Worm (Caenorhabditis elegans) whole organism, mixed stage, embryonic: ENCODE results near the gene F57G9.7.
A peak's percentile ranks its signal among the peaks of the same experiment; 100 is the strongest.

Experiments used
- flh-1 ChIP-seq: fragments of 200-800 bp; sonication (Bioruptor generic); optimal IDR thresholded peaks from 2 replicates; lab custom pipeline; 2018; ENCODE audit warnings: mild to moderate bottlenecking, missing genetic modification characterization, moderate library complexity, missing compliant biosample characterization
- mep-1 ChIP-seq: fragments of 150-350 bp; optimal IDR thresholded peaks from 2 replicates; lab custom pipeline; 2017; ENCODE audit warnings: missing biosample characterization, missing genetic modification reagents, missing genetic modification characterization, inconsistent platforms
- nhr-76 ChIP-seq: sonication (generic microtip); optimal IDR thresholded peaks from 2 replicates; lab custom pipeline; 2017; ENCODE audit warnings: missing biosample characterization, missing genetic modification characterization
- pha-4 ChIP-seq: fragments of 150-350 bp; optimal IDR thresholded peaks from 2 replicates; lab custom pipeline; 2018; ENCODE audit warnings: missing biosample characterization, missing genetic modification reagents, missing genetic modification characterization
- unc-62 ChIP-seq: fragments of 150-350 bp; optimal IDR thresholded peaks from 2 replicates; lab custom pipeline; 2014; ENCODE audit warnings: missing biosample characterization, missing genetic modification reagents, missing genetic modification characterization

- TF ChIP-seq pha-4 (tag; lab: Kevin White, UChicago) (no peak), mep-1 (tag; lab: Kevin White, UChicago) (no peak), unc-62 (GFP tag; lab: Kevin White, UChicago) (peak; percentile 89), nhr-76 (tag; lab: Kevin White, UChicago) (no peak), flh-1 (GFP tag; lab: Kevin White, UChicago) (no peak)
These were observed 43.7 kb downstream of the F57G9.7 start for ce11 chrII:12353816-12354215.
